Worm (Caenorhabditis elegans): ENCODE measurements around the gene C15C8.4.

ce11 chrV:12773852-12774251 is 26.6 kb upstream of the C15C8.4 start:
- no peak for TF ChIP-seq ces-1 (GFP tag; optimal IDR thresholded peaks at IDR 0.05)
- TF ChIP-seq attf-4 (tag; optimal IDR thresholded peaks at IDR 0.05): no peak
- no peak for TF ChIP-seq fkh-10 (GFP tag; optimal IDR thresholded peaks at IDR 0.05)
- no peak for TF ChIP-seq ceh-28 (tag; optimal IDR thresholded peaks at IDR 0.05)
- TF ChIP-seq hmg-1.1 (GFP tag; IDR thresholded peaks at IDR 0.05): no peak
- TF ChIP-seq nhr-76 (tag; optimal IDR thresholded peaks at IDR 0.05): no peak
- TF ChIP-seq unc-39 (tag; optimal IDR thresholded peaks at IDR 0.05): no peak
- TF ChIP-seq mdl-1 (tag; optimal IDR thresholded peaks at IDR 0.05): no peak
- no peak for TF ChIP-seq ama-1 (optimal IDR thresholded peaks at IDR 0.05)
- no peak for TF ChIP-seq php-3 (GFP tag; IDR thresholded peaks at IDR 0.05)
- TF ChIP-seq sdz-12 (GFP tag; optimal IDR thresholded peaks at IDR 0.05): no peak
- no peak for TF ChIP-seq mxl-3 (GFP tag; optimal IDR thresholded peaks at IDR 0.05)
- no peak for TF ChIP-seq hlh-30 (tag; optimal IDR thresholded peaks at IDR 0.05; ENCODE audit: insufficient read depth)
